Worm (Caenorhabditis elegans) whole organism, L4 larva: ENCODE measurements around the gene Y37E11B.2.

Experiments used
- F49E8.2 ChIP-seq: sonication (generic microtip); optimal IDR thresholded peaks from 2 replicates; lab custom pipeline; 2016; ENCODE audit warnings: missing compliant biosample characterization, mild to moderate bottlenecking, missing genetic modification characterization, borderline replicate concordance
- aly-2 ChIP-seq: sonication (generic microtip); optimal IDR thresholded peaks from 2 replicates; lab custom pipeline; 2018; ENCODE audit warnings: missing biosample characterization, missing genetic modification characterization
- nhr-10 ChIP-seq: fragments of 150-350 bp; optimal IDR thresholded peaks from 2 replicates; lab custom pipeline; 2014; ENCODE audit warnings: missing biosample characterization, missing genetic modification characterization
- nhr-25 ChIP-seq: sonication (generic microtip); optimal IDR thresholded peaks from 2 replicates; lab custom pipeline; 2017; ENCODE audit warnings: missing genetic modification characterization, mild to moderate bottlenecking, missing compliant biosample characterization, antibody characterized with exemption, moderate library complexity, borderline replicate concordance; ENCODE audit not compliant: insufficient read depth
- nhr-41 ChIP-seq: fragments of 200-800 bp; sonication (Bioruptor generic); IDR thresholded peaks from 2 replicates; pipeline ENCODE4 v1.3.6; 2022; ENCODE audit warnings: missing genetic modification reagents, missing genetic modification characterization, missing compliant biosample characterization
- nhr-48 ChIP-seq: sonication (generic microtip); optimal IDR thresholded peaks from 2 replicates; lab custom pipeline; 2016; ENCODE audit warnings: mild to moderate bottlenecking, missing genetic modification characterization, missing compliant biosample characterization
- pha-4 ChIP-seq, 2 experiments: fragments of 150-350 bp in 1 of 2; fragments of 200-800 bp in 1 of 2; sonication (Bioruptor generic) in 1 of 2; IDR thresholded peaks in 1 of 2; optimal IDR thresholded peaks in 1 of 2; 2 replicates each; pipeline versions ENCODE4 v1.3.6 to Lab custom; 2014 to 2022; ENCODE audit warnings: missing genetic modification characterization in 2 of 2, missing genetic modification reagents in 2 of 2, missing biosample characterization in 1 of 2, missing compliant biosample characterization in 1 of 2
- set-16 ChIP-seq: fragments of 200-800 bp; sonication (Bioruptor generic); IDR thresholded peaks from 2 replicates; pipeline ENCODE4 v1.3.6; 2022; ENCODE audit warnings: missing genetic modification reagents, missing genetic modification characterization, missing compliant biosample characterization
- spr-3 ChIP-seq: fragments of 200-800 bp; sonication (Bioruptor generic); optimal IDR thresholded peaks from 2 replicates; lab custom pipeline; 2018; ENCODE audit warnings: mild to moderate bottlenecking, missing genetic modification characterization, missing compliant biosample characterization

DNA sequence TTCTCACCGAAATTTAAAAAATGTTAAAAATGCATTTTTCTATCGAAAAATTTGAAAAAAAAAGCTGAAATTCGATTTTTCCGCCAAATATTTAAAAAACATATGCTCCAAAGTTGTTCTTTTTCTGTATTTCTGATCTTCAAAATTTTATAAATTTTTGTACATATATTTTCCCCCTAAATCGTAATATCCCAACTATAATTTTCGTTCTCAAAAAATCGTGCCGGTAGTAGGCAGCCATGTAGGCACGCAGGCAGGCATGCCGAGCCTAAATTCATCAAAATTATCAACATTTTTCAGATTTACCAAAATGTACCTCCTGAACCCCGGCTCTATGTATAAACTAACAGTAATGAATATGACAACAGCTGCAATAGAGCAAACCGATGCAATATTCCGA, 13.4 kb upstream of the Y37E11B.2 start, which contains the start of gene sre-5:
- TF ChIP-seq nhr-10 (no peak), nhr-48 (no peak), spr-3 (GFP tag; lab: Kevin White, UChicago) (no peak), nhr-25 (no peak), aly-2 (no peak), set-16 (GFP tag; lab: Robert Waterston, UW) (no peak), F49E8.2 (no peak), pha-4 (GFP tag; IDR thresholded peaks at IDR 0.05; lab: Robert Waterston, UW) (no peak), pha-4 (tag; optimal IDR thresholded peaks at IDR 0.05; lab: Kevin White, UChicago) (no peak), nhr-41 (GFP tag; lab: Robert Waterston, UW) (no peak)
